Fruit fly (Drosophila melanogaster): Measurements from ENCODE around the gene Polr1B.
A peak's percentile ranks its signal among the peaks of the same experiment; 100 is the strongest.

DNA sequence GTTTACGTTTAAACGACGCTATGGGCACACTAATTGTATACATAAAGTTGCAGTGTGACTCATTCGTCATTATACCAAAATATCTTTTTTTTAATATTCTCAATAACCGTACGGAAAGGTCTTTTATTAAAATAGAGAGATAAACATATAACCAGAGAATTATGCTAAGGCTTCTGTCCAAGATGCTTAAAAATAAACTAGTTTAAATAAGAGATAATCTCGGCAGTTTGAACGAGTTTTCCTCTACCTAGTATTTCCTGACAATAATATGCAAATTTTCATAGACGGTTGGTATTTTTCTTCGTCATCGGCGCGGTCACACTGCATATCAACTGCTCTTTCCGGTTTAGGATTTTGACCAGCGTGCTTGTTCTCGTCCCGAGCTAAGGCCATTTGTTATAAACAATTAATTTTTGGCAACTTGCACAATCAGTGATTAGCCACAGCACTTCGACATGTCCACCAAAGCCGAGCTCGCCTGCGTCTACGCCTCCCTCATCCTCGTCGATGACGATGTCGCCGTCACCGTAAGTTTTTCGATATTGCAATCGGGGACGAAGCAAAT is 15.6 kb downstream of the Polr1B start, which contains the start of the genes CG13690 and RpLP1:
- peak; percentile 68 for TF ChIP-seq ovo (GFP tag; optimal IDR thresholded peaks at IDR 0.05)
- TF ChIP-seq kay (GFP tag; ENCODE audit: borderline replicate concordance): peak; percentile 100
- peak; percentile 67 for TF ChIP-seq pad (GFP tag; optimal IDR thresholded peaks at IDR 0.05)
- peak; percentile 83 for TF ChIP-seq Mnt (GFP tag; optimal IDR thresholded peaks at IDR 0.05)
- TF ChIP-seq CG14711 (tag; optimal IDR thresholded peaks at IDR 0.05): peak; percentile 67
- peak; percentile 66 for TF ChIP-seq tj (GFP tag; optimal IDR thresholded peaks at IDR 0.05)
- peak; percentile 76 for TF ChIP-seq CG33017 (tag; optimal IDR thresholded peaks at IDR 0.05)

Measured in whole organism, adult.